Fruit fly (Drosophila melanogaster): Measurements from ENCODE around the gene ND-51.

ND-51 gene

dm6 chr2L:6081134-6081832 is 18.7 kb upstream of the ND-51 start (continued):
- TF ChIP-seq CG13424 (tag; optimal IDR thresholded peaks at IDR 0.05) (no peak), Hr78 (GFP tag; optimal IDR thresholded peaks at IDR 0.05) (no peak), CG10543 (GFP tag; optimal IDR thresholded peaks at IDR 0.05) (no peak), CG8478 (optimal IDR thresholded peaks at IDR 0.05) (peak; percentile 21), Eip74EF (GFP tag; optimal IDR thresholded peaks at IDR 0.05) (no peak), crol (GFP tag; IDR thresholded peaks at IDR 0.05) (peak; percentile 45; the same call in 1 of the 2 replicates), CG9797 (GFP tag; optimal IDR thresholded peaks at IDR 0.05) (no peak), hkb (optimal IDR thresholded peaks at IDR 0.05) (no peak), hkb (GFP tag; IDR thresholded peaks at IDR 0.05) (no peak), Mrtf (GFP tag; IDR thresholded peaks at IDR 0.05) (no peak), repo (GFP tag; optimal IDR thresholded peaks at IDR 0.05) (no peak), z (GFP tag; IDR thresholded peaks at IDR 0.05) (peak; percentile 56; the same call in 1 of the 3 replicates), da (GFP tag; optimal IDR thresholded peaks at IDR 0.05) (peak; percentile 5), CG4360 (GFP tag; IDR thresholded peaks at IDR 0.05) (peak; percentile 50; the same call in 1 of the 2 replicates), croc (GFP tag; conservative IDR thresholded peaks at IDR 0.05) (no peak), zen2 (GFP tag; IDR thresholded peaks at IDR 0.05; ENCODE audit: partially characterized antibody) (no peak), oc (tag; optimal IDR thresholded peaks at IDR 0.05) (no peak), scrt (GFP tag; optimal IDR thresholded peaks at IDR 0.05) (no peak)

dm6 chr2L:6080329-6080728 is 17.8 kb upstream of the ND-51 start:
- TF ChIP-seq CG12769 (tag; optimal IDR thresholded peaks at IDR 0.05) = peak; percentile 59
- TF ChIP-seq Med (GFP tag) = peak; percentile 79
- TF ChIP-seq CG6175 (GFP tag; IDR thresholded peaks at IDR 0.05) = 0 out of 3 replicates have a peak, but pooled peaks have one; percentile 14
- TF ChIP-seq CG4707 (GFP tag; optimal IDR thresholded peaks at IDR 0.05) = no peak
- peak; percentile 41 for TF ChIP-seq caup (GFP tag; optimal IDR thresholded peaks at IDR 0.05; ENCODE audit: severe bottlenecking)
- 0 out of 2 replicates have a peak, but pooled peaks have one; percentile 9 for TF ChIP-seq crol (GFP tag; IDR thresholded peaks at IDR 0.05)
- peak; percentile 18 for TF ChIP-seq cwo (GFP tag; optimal IDR thresholded peaks at IDR 0.05)
- no peak for TF ChIP-seq Rx (GFP tag; IDR thresholded peaks at IDR 0.05)
- TF ChIP-seq sens (GFP tag) = no peak
- no peak for TF ChIP-seq tin (GFP tag; optimal IDR thresholded peaks at IDR 0.05)
- TF ChIP-seq CG12942 (GFP tag; optimal IDR thresholded peaks at IDR 0.05) = no peak
- no peak for TF ChIP-seq CG7786 (GFP tag; optimal IDR thresholded peaks at IDR 0.05)
- TF ChIP-seq schlank (tag; optimal IDR thresholded peaks at IDR 0.05) = peak; percentile 5
- peak; percentile 5 for TF ChIP-seq CG2678 (tag; optimal IDR thresholded peaks at IDR 0.05)
- peak; percentile 37 for TF ChIP-seq sd (tag; optimal IDR thresholded peaks at IDR 0.05)
- no peak for TF ChIP-seq maf-S (GFP tag; optimal IDR thresholded peaks at IDR 0.05)
- peak; percentile 16 for TF ChIP-seq CG18599 (GFP tag; optimal IDR thresholded peaks at IDR 0.05)
- TF ChIP-seq sug (tag; optimal IDR thresholded peaks at IDR 0.05) = peak; percentile 61
- TF ChIP-seq GATAe (GFP tag; conservative IDR thresholded peaks at IDR 0.05) = 0 out of 2 replicates have a peak, but pooled peaks have one; percentile 42
- peak in 1 of 2 experiments; percentile 31 for TF ChIP-seq Pdp1 (GFP tag; optimal IDR thresholded peaks at IDR 0.05)
- peak; percentile 23 for TF ChIP-seq CG15514 (GFP tag; optimal IDR thresholded peaks at IDR 0.05)
- TF ChIP-seq lab (GFP tag; optimal IDR thresholded peaks at IDR 0.05) = peak; percentile 59
- peak; percentile 28 for TF ChIP-seq HHEX (GFP tag; optimal IDR thresholded peaks at IDR 0.05)
- TF ChIP-seq CG8290 (GFP tag; optimal IDR thresholded peaks at IDR 0.05) = no peak
- peak in 1 of 2 experiments; percentile 38 for TF ChIP-seq CG8290 (tag; optimal IDR thresholded peaks at IDR 0.05)
- no peak for TF ChIP-seq crp (GFP tag; optimal IDR thresholded peaks at IDR 0.05)
- no peak for TF ChIP-seq pita (GFP tag; optimal IDR thresholded peaks at IDR 0.05)
- TF ChIP-seq mirr (GFP tag; optimal IDR thresholded peaks at IDR 0.05) = peak; percentile 6
- peak; percentile 28; the same call in 1 of the 2 replicates for TF ChIP-seq Drgx (GFP tag; IDR thresholded peaks at IDR 0.05)
- TF ChIP-seq CG18764 (GFP tag; optimal IDR thresholded peaks at IDR 0.05) = no peak
- peak; percentile 18 for TF ChIP-seq Meics (GFP tag; optimal IDR thresholded peaks at IDR 0.05)
- no peak for TF ChIP-seq CG15073 (GFP tag; optimal IDR thresholded peaks at IDR 0.05)
